Fruit fly (Drosophila melanogaster): ENCODE results near the gene RabGGTb.

Gene RabGGTb

DNA sequence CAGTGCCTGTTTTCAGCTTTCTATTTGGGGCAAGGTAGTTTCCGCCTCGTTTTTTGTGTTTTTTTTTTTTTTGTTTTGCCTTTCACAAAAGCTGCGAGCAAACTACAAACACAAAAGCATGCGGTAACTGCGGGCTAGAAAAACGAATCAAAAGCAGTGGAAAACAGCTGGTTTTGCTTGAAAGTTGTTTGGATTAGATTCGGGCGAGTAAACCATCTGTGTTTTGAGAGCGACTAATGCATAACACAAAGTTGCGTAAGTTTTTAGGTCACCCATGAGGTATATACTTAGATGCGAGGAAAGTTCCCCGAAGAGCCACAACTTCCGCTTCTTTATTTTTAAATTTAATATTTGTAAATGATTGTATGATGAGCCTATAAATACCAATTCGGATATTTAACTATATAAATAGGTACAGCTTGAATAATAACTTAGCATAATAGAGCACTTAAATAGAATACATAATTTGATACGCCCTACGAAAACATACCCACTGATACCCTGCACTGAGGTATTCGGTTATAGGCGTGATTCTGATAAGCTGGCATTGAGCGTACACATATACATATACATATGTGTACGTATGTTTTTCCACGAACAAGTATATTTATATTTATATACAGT is 6.5 kb upstream of the RabGGTb start:
- TF ChIP-seq psq (optimal IDR thresholded peaks at IDR 0.05): no peak

- TF ChIP-seq h (optimal IDR thresholded peaks at IDR 0.05): no peak
- no peak for TF ChIP-seq Myc (optimal IDR thresholded peaks at IDR 0.05)
- no peak for TF ChIP-seq psq (optimal IDR thresholded peaks at IDR 0.05)
- no peak for TF ChIP-seq Sin3A (optimal IDR thresholded peaks at IDR 0.05)
- TF ChIP-seq ttk (optimal IDR thresholded peaks at IDR 0.05): no peak
- no peak for TF ChIP-seq insv (optimal IDR thresholded peaks at IDR 0.05)
Measured at dm6 chr2L:2872968-2873728, 5.8 kb upstream of the RabGGTb start.

dm6 chr2L:2873729-2874127 is 5.2 kb upstream of the RabGGTb start:
- TF ChIP-seq ttk (optimal IDR thresholded peaks at IDR 0.05) (no peak), h (optimal IDR thresholded peaks at IDR 0.05) (no peak), psq (optimal IDR thresholded peaks at IDR 0.05) (no peak), Myc (optimal IDR thresholded peaks at IDR 0.05) (no peak), insv (optimal IDR thresholded peaks at IDR 0.05) (no peak), Sin3A (optimal IDR thresholded peaks at IDR 0.05) (no peak)

DNA sequence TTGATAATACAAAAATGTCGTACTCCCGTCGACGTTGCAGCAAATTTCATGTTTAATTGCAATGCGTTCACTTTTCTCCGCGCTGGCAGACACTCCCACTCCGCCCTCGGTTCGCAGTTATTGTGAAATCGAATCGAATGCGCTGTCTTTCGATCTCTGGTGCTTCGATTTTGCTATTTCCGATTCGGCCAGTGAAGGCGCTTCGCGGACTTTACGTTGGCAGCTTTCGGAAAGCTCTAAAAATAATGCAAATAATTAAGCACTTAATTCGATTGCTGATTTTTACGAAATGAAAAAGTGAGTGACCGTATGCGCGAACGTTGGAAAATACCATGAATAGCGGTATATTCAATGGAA is 4.7 kb upstream of the RabGGTb start, which contains the start of gene Ifrd1:
Ifrd1 (minus strand) TSS at position 305 of the 357 bp plus-strand sequence.
- TF ChIP-seq insv (optimal IDR thresholded peaks at IDR 0.05): no peak
- no peak for TF ChIP-seq h (optimal IDR thresholded peaks at IDR 0.05)
- no peak for TF ChIP-seq Sin3A (optimal IDR thresholded peaks at IDR 0.05)
- no peak for TF ChIP-seq ttk (optimal IDR thresholded peaks at IDR 0.05)
- no peak for TF ChIP-seq Myc (optimal IDR thresholded peaks at IDR 0.05)
- TF ChIP-seq psq (optimal IDR thresholded peaks at IDR 0.05): no peak

DNA sequence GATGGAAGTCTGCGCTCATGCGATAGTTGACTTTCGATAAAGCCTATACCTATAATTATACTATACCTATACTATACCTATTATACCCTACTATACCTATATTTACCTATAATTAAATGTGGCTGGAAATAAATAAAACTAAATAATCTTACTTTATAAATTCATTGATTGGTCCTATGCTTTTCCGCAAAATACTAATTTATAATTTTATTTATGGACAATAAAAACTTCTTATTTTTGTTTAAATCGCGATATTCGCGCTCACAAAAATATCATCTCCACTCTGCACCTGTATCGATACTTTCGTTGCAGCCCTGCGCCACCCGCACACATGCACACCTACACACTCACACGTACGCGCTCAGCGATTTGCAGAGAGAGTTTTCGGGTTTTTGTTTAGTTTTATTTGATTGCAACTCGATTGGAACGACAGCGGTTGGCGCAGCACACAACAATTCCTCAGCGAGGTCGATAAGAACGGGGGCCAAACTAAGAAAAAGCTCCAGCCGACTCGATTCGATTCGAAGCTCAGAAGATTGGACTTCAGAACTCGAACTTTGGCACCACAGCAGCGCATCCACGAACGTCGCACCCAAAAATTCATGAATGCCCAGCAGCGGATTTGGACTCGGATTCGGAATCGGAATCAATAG is 4.2 kb upstream of the RabGGTb start, which contains the start of gene CG8814:
CG8814 (plus strand) TSS at position 349 of the 653 bp plus-strand sequence.
- TF ChIP-seq Myc (optimal IDR thresholded peaks at IDR 0.05) (no peak), insv (optimal IDR thresholded peaks at IDR 0.05) (no peak), psq (optimal IDR thresholded peaks at IDR 0.05) (no peak), h (optimal IDR thresholded peaks at IDR 0.05) (no peak), Sin3A (optimal IDR thresholded peaks at IDR 0.05) (no peak), ttk (optimal IDR thresholded peaks at IDR 0.05) (no peak)

DNA sequence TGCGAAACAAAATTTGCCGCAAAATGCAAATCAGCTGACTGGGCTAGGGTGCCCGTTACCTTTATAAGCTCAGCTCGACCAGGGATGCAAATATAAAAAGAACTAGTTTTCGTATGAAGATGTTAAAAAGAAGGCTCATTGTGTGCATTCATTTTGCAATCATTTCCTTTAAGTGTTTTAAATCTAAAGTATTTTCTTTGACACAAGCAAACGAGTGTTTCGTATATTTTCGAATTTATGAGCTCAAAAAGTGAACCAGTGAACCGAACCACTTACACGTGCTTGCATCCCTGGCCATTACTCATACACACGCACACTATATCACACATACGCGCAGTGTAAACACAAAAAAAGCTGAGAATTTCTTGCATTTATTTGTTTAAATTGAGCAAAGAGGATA is 724 bp upstream of the RabGGTb start, which contains the start of the genes Prx6a and Sbat:
Prx6a (minus strand) TSS at position 45 of the 400 bp plus-strand sequence.
Sbat (plus strand) TSS at position 157 of the 400 bp plus-strand sequence.
- TF ChIP-seq insv (optimal IDR thresholded peaks at IDR 0.05): no peak
- no peak for TF ChIP-seq Sin3A (optimal IDR thresholded peaks at IDR 0.05)
- no peak for TF ChIP-seq ttk (optimal IDR thresholded peaks at IDR 0.05)
- TF ChIP-seq psq (optimal IDR thresholded peaks at IDR 0.05): no peak
- TF ChIP-seq h (optimal IDR thresholded peaks at IDR 0.05): no peak
- TF ChIP-seq Myc (optimal IDR thresholded peaks at IDR 0.05): no peak

- TF ChIP-seq ttk (optimal IDR thresholded peaks at IDR 0.05): no peak
- TF ChIP-seq insv (optimal IDR thresholded peaks at IDR 0.05): no peak
- no peak for TF ChIP-seq Myc (optimal IDR thresholded peaks at IDR 0.05)
- no peak for TF ChIP-seq Sin3A (optimal IDR thresholded peaks at IDR 0.05)
Measured at dm6 chr2L:2882968-2883702, 4.2 kb downstream of the RabGGTb start.

dm6 chr2L:2883703-2884294 is 4.9 kb downstream of the RabGGTb start:
- TF ChIP-seq insv (optimal IDR thresholded peaks at IDR 0.05) (no peak), h (optimal IDR thresholded peaks at IDR 0.05) (no peak), psq (optimal IDR thresholded peaks at IDR 0.05) (no peak), Sin3A (optimal IDR thresholded peaks at IDR 0.05) (no peak), ttk (optimal IDR thresholded peaks at IDR 0.05) (no peak), Myc (optimal IDR thresholded peaks at IDR 0.05) (no peak)

DNA sequence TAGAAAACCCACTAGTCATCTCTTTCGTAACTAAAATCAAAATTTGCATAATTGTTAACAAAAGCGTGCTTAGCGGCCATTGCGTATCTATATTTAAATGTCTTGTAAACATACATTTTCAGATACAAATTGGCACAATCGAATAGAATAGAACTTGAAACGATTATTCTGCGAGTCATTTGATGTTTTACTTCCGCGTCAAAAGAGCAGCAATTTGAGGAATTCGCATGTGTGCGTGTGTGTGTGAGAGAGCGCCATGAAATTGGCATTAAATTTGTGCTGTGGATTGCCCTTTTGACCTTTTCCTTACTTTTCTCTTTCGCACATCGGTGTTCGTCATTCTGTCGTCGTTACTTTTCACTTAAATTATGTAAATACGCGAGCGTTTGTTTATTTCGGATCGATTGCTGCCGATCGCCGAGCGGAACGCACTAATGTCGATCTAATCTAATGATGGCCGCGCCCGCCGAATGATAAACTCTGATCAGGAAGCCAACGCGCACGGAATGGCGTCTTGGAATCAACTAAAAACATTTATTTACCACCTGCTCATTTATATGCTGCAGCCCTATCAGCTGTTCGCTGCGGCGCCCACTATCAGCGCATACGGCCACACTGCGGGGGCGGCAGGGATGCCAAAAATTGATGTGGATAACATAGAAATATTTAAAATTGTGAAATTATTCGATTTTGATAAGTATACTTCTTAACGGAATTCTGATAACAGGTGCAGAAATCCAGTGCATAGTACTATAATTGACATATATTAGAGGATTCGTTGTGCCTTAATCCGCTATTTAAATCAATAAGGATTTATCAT is 6.0 kb downstream of the RabGGTb start:
- no peak for TF ChIP-seq psq (optimal IDR thresholded peaks at IDR 0.05)
- no peak for TF ChIP-seq insv (optimal IDR thresholded peaks at IDR 0.05)
- no peak for TF ChIP-seq Myc (optimal IDR thresholded peaks at IDR 0.05)
- no peak for TF ChIP-seq h (optimal IDR thresholded peaks at IDR 0.05)
- TF ChIP-seq Sin3A (optimal IDR thresholded peaks at IDR 0.05): no peak
- no peak for TF ChIP-seq ttk (optimal IDR thresholded peaks at IDR 0.05)

DNA sequence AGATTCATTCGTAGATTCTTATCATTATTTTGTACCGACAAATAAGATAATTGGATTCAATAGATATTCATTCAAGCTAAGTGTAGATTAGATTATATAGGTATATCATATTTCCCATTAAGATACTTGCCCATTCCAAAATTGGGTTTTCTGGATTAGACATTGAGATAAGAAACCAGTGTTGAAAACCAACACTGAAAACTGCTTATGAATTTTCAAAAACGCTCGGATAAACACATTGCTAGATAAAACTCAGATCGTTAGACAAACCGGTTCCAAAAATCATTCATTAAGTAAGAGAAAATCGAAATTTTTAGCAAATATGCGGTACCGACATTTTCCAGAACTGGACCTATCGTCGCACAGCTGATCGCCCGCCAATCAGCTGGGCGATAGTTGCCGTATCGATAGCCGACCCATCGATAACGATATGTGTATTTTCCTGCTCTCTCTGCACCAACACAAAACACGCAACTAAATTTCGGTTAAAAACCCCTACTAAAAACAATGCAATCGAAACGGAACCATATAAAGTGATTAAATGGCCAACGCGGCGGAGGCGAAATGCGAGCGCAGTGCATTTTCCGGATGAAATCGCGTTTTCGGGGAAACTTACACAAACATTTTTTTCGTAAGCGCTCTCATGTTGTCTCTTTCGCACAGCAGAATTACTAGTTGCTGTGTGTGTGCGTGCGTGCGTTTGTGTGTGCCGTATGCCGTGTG is 6.8 kb downstream of the RabGGTb start, which contains the start of the genes NTPase and lilli:
NTPase (minus strand) TSS at position 348 of the 723 bp plus-strand sequence.
lilli (plus strand) TSS at position 427 of the 723 bp plus-strand sequence.
- TF ChIP-seq Sin3A (optimal IDR thresholded peaks at IDR 0.05) (no peak), Myc (optimal IDR thresholded peaks at IDR 0.05) (no peak), insv (optimal IDR thresholded peaks at IDR 0.05) (no peak), h (optimal IDR thresholded peaks at IDR 0.05) (no peak), psq (optimal IDR thresholded peaks at IDR 0.05) (no peak)

All from Kc167 (cell line).